Worm (Caenorhabditis elegans) whole organism, L1 larva: ENCODE results near the gene C54D10.10.

Experiments
- C16A3.4 ChIP-seq: fragments of 150-350 bp; optimal IDR thresholded peaks from 2 replicates; lab custom pipeline; 2014; ENCODE audit warnings: missing biosample characterization, missing genetic modification characterization
- C34B4.2 ChIP-seq: sonication (generic microtip); optimal IDR thresholded peaks from 2 replicates; lab custom pipeline; 2017; ENCODE audit warnings: mild to moderate bottlenecking, missing genetic modification characterization, missing compliant biosample characterization
- Y116A8C.19 ChIP-seq: sonication (generic microtip); optimal IDR thresholded peaks from 2 replicates; lab custom pipeline; 2016; ENCODE audit warnings: missing compliant biosample characterization, missing genetic modification characterization, borderline replicate concordance
- aly-2 ChIP-seq: fragments of 150-350 bp; optimal IDR thresholded peaks from 2 replicates; lab custom pipeline; 2014; ENCODE audit warnings: missing biosample characterization, missing genetic modification characterization
- ama-1 ChIP-seq: fragments of 150-350 bp; optimal IDR thresholded peaks from 2 replicates; lab custom pipeline; 2014
- ceh-8 ChIP-seq: fragments of 200-800 bp; sonication (Bioruptor generic); optimal IDR thresholded peaks from 2 replicates; lab custom pipeline; 2018; ENCODE audit warnings: mild to moderate bottlenecking, missing genetic modification characterization, moderate library complexity, missing compliant biosample characterization
- ceh-82 ChIP-seq, 3 experiments: fragments of 150-350 bp in 1 of 3; sonication (generic microtip) in 2 of 3; optimal IDR thresholded peaks; 2 replicates each; lab custom pipeline; 2014 to 2017; ENCODE audit warnings: missing biosample characterization in 3 of 3, missing genetic modification characterization in 3 of 3
- ces-1 ChIP-seq: fragments of 150-350 bp; optimal IDR thresholded peaks from 2 replicates; lab custom pipeline; 2014; ENCODE audit warnings: missing biosample characterization, missing genetic modification reagents, missing genetic modification characterization
- dpl-1 ChIP-seq, 3 experiments: fragments of 150-350 bp in 2 of 3; sonication (generic microtip) in 1 of 3; optimal IDR thresholded peaks; 2 replicates each; lab custom pipeline; 2014 to 2017; ENCODE audit warnings: missing biosample characterization in 3 of 3, missing genetic modification characterization in 3 of 3, missing genetic modification reagents in 3 of 3
- dsc-1 ChIP-seq: sonication (generic microtip); optimal IDR thresholded peaks from 2 replicates; lab custom pipeline; 2016; ENCODE audit warnings: mild to moderate bottlenecking, missing genetic modification characterization, missing compliant biosample characterization
- elt-2 ChIP-seq: sonication (generic microtip); optimal IDR thresholded peaks from 2 replicates; lab custom pipeline; 2016; ENCODE audit warnings: missing genetic modification characterization, mild to moderate bottlenecking, inconsistent platforms, missing compliant biosample characterization, missing genetic modification reagents
- grh-1 ChIP-seq: fragments of 200-800 bp; sonication (Bioruptor generic); IDR thresholded peaks from 2 replicates; pipeline ENCODE4 v1.3.6; 2022; ENCODE audit warnings: missing genetic modification reagents, missing genetic modification characterization, missing compliant biosample characterization
- hlh-17 ChIP-seq: fragments of 200-800 bp; sonication (Bioruptor generic); optimal IDR thresholded peaks from 2 replicates; lab custom pipeline; 2018; ENCODE audit warnings: missing genetic modification characterization, mild to moderate bottlenecking, missing compliant biosample characterization, moderate library complexity, borderline replicate concordance
- hlh-4 ChIP-seq: sonication (generic microtip); optimal IDR thresholded peaks from 2 replicates; lab custom pipeline; 2016; ENCODE audit warnings: mild to moderate bottlenecking, missing genetic modification characterization, missing compliant biosample characterization
- hpl-2 ChIP-seq: fragments of 150-350 bp; optimal IDR thresholded peaks from 2 replicates; lab custom pipeline; 2014; ENCODE audit warnings: missing biosample characterization, missing genetic modification reagents, missing genetic modification characterization
- irx-1 ChIP-seq: sonication (generic microtip); optimal IDR thresholded peaks from 2 replicates; lab custom pipeline; 2016; ENCODE audit warnings: missing genetic modification characterization, missing compliant biosample characterization
- isw-1 ChIP-seq: fragments of 200-800 bp; sonication (Bioruptor generic); IDR thresholded peaks from 2 replicates; pipeline ENCODE4 v1.3.6; 2022; ENCODE audit warnings: missing genetic modification characterization, missing compliant biosample characterization
- lin-13 ChIP-seq: fragments of 150-350 bp; optimal IDR thresholded peaks from 2 replicates; lab custom pipeline; 2014; ENCODE audit warnings: missing biosample characterization, missing genetic modification reagents, missing genetic modification characterization
- lin-15B ChIP-seq: fragments of 150-350 bp; sonication (generic microtip); optimal IDR thresholded peaks from 3 replicates; lab custom pipeline; 2014; ENCODE audit warnings: missing biosample characterization, missing genetic modification characterization
- lin-35 ChIP-seq, 2 experiments: fragments of 150-350 bp; optimal IDR thresholded peaks; 2 replicates each; lab custom pipeline; 2014; ENCODE audit warnings: missing biosample characterization in 2 of 2, missing genetic modification characterization in 2 of 2, missing genetic modification reagents in 2 of 2
- lin-39 ChIP-seq: fragments of 150-350 bp; optimal IDR thresholded peaks from 2 replicates; lab custom pipeline; 2014; ENCODE audit warnings: missing biosample characterization, missing genetic modification reagents, missing genetic modification characterization
- lir-3 ChIP-seq: sonication (generic microtip); optimal IDR thresholded peaks from 2 replicates; lab custom pipeline; 2016; ENCODE audit warnings: mild to moderate bottlenecking, missing genetic modification characterization, moderate library complexity, missing compliant biosample characterization; ENCODE audit not compliant: poor library complexity
- lsy-2 ChIP-seq, 2 experiments: fragments of 150-350 bp; optimal IDR thresholded peaks; 2 replicates each; lab custom pipeline; 2014; ENCODE audit warnings: missing biosample characterization in 2 of 2, missing genetic modification characterization in 2 of 2
- mep-1 ChIP-seq: fragments of 150-350 bp; optimal IDR thresholded peaks from 2 replicates; lab custom pipeline; 2014; ENCODE audit warnings: missing biosample characterization, missing genetic modification characterization
- nhr-19 ChIP-seq: fragments of 200-800 bp; sonication (Bioruptor generic); conservative IDR thresholded peaks from 2 replicates; pipeline ENCODE4 v1.3.6; 2022; ENCODE audit warnings: missing genetic modification characterization, missing compliant biosample characterization
- nhr-20 ChIP-seq: sonication (generic microtip); optimal IDR thresholded peaks from 2 replicates; lab custom pipeline; 2016; ENCODE audit warnings: mild to moderate bottlenecking, missing genetic modification characterization, missing compliant biosample characterization
- nhr-28 ChIP-seq: fragments of 150-350 bp; optimal IDR thresholded peaks from 2 replicates; lab custom pipeline; 2014; ENCODE audit warnings: missing biosample characterization, missing genetic modification characterization
- nhr-47 ChIP-seq: sonication (generic microtip); optimal IDR thresholded peaks from 2 replicates; lab custom pipeline; 2016; ENCODE audit warnings: mild to moderate bottlenecking, missing genetic modification characterization, moderate library complexity, missing compliant biosample characterization
- nhr-71 ChIP-seq: sonication (generic microtip); optimal IDR thresholded peaks from 2 replicates; lab custom pipeline; 2016; ENCODE audit warnings: mild to moderate bottlenecking, missing genetic modification characterization, moderate library complexity, missing compliant biosample characterization
- nhr-77 ChIP-seq: fragments of 150-350 bp; optimal IDR thresholded peaks from 2 replicates; lab custom pipeline; 2014; ENCODE audit warnings: missing biosample characterization, missing genetic modification characterization
- nhr-84 ChIP-seq: sonication (generic microtip); optimal IDR thresholded peaks from 2 replicates; lab custom pipeline; 2017; ENCODE audit warnings: missing biosample characterization, missing genetic modification characterization
- nhr-90 ChIP-seq: sonication (generic microtip); optimal IDR thresholded peaks from 2 replicates; lab custom pipeline; 2016; ENCODE audit warnings: mild to moderate bottlenecking, missing genetic modification characterization, missing compliant biosample characterization; ENCODE audit not compliant: poor library complexity
- pag-3 ChIP-seq: sonication (generic microtip); optimal IDR thresholded peaks from 2 replicates; lab custom pipeline; 2017; ENCODE audit warnings: missing genetic modification characterization, mild to moderate bottlenecking, missing compliant biosample characterization, antibody characterized with exemption, borderline replicate concordance; ENCODE audit not compliant: insufficient read depth
- pax-3 ChIP-seq: fragments of 200-800 bp; sonication (Bioruptor generic); optimal IDR thresholded peaks from 2 replicates; lab custom pipeline; 2018; ENCODE audit warnings: mild to moderate bottlenecking, missing genetic modification characterization, moderate library complexity, missing compliant biosample characterization
- rnt-1 ChIP-seq: sonication (generic microtip); optimal IDR thresholded peaks from 2 replicates; lab custom pipeline; 2016; ENCODE audit warnings: mild to moderate bottlenecking, missing genetic modification characterization, moderate library complexity, missing compliant biosample characterization
- skn-1 ChIP-seq: fragments of 150-350 bp; optimal IDR thresholded peaks from 2 replicates; lab custom pipeline; 2014; ENCODE audit warnings: missing biosample characterization, missing genetic modification characterization
- sptf-1 ChIP-seq: fragments of 150-350 bp; optimal IDR thresholded peaks from 2 replicates; lab custom pipeline; 2014; ENCODE audit warnings: missing biosample characterization, missing genetic modification characterization
- sup-37 ChIP-seq: fragments of 200-800 bp; sonication (Bioruptor generic); optimal IDR thresholded peaks from 2 replicates; lab custom pipeline; 2018; ENCODE audit warnings: mild to moderate bottlenecking, missing genetic modification characterization, missing compliant biosample characterization
- swsn-7 ChIP-seq: sonication (generic microtip); optimal IDR thresholded peaks from 2 replicates; lab custom pipeline; 2016; ENCODE audit warnings: missing genetic modification characterization, missing compliant biosample characterization
- tbx-2 ChIP-seq: sonication (generic microtip); optimal IDR thresholded peaks from 2 replicates; lab custom pipeline; 2016; ENCODE audit warnings: missing genetic modification characterization, missing compliant biosample characterization
- tlp-1 ChIP-seq: fragments of 150-350 bp; optimal IDR thresholded peaks from 2 replicates; lab custom pipeline; 2014; ENCODE audit warnings: missing biosample characterization, missing genetic modification characterization
- unc-130 ChIP-seq: fragments of 150-350 bp; optimal IDR thresholded peaks from 2 replicates; lab custom pipeline; 2017; ENCODE audit warnings: missing biosample characterization, missing genetic modification characterization, inconsistent platforms
- unc-30 ChIP-seq: sonication (generic microtip); optimal IDR thresholded peaks from 2 replicates; lab custom pipeline; 2017; ENCODE audit warnings: missing biosample characterization, missing genetic modification characterization
- unc-62 ChIP-seq: fragments of 150-350 bp; optimal IDR thresholded peaks from 2 replicates; lab custom pipeline; 2014; ENCODE audit warnings: missing biosample characterization, missing genetic modification reagents, missing genetic modification characterization
- zag-1 ChIP-seq: fragments of 150-350 bp; optimal IDR thresholded peaks from 2 replicates; lab custom pipeline; 2014; ENCODE audit warnings: missing biosample characterization, missing genetic modification characterization
- ztf-4 ChIP-seq: fragments of 150-350 bp; optimal IDR thresholded peaks from 2 replicates; lab custom pipeline; 2014; ENCODE audit warnings: missing biosample characterization, missing genetic modification characterization

Gene C54D10.10

DNA sequence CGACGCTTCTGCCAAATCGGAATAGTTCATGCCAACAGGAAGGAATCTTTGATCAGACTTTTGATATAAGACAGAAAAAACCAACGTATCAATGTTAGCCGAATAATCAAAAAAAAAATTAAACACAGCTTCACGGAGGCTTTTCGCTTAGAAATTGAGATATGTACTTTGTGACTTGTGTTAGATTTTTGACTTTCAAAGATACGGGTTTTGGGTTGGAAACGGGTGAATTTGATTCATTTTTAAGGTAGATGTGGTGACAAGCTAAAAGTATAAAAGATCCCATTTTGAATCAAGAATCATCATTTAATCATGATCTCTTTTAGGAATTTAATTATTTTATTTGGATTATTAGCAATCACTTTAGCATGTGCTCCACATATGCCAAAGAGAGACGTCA, 47.4 kb downstream of the C54D10.10 start, which contains the start of gene K01D12.8:
Gene K01D12.8 (plus strand): TSS at position 301 of the 400 bp plus-strand sequence.
- TF ChIP-seq nhr-28 (tag; lab: Kevin White, UChicago) (no peak), nhr-47 (tag; lab: Kevin White, UChicago) (no peak), lsy-2 (tag; optimal IDR thresholded peaks at IDR 0.05; lab: Kevin White, UChicago) (no peak), lin-13 (no peak), sptf-1 (tag; lab: Kevin White, UChicago) (no peak), lir-3 (no peak)

DNA sequence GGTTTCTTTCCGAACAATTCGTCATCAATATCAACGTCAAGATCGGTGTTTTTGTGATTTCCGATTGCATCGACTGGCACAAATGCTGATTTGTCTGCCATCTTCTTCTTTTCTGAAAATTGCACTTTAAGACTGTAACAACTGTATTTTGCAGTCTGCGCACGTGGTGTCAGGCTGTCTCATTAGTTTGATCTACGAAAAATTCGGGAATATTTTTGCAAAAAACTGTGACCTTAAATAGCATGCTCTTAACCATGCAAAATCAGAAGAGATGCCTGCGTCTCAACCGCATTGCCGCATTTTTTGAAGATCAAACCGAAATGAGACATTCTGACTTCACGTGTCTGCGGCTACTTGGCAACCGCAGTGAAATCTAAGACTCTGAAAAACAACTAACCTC, 48.4 kb downstream of the C54D10.10 start, which contains the start of gene K01D12.7:
Gene K01D12.7 (minus strand): TSS at position 101 of the 400 bp plus-strand sequence.
- TF ChIP-seq hlh-17 (GFP tag; lab: Kevin White, UChicago) (no peak), ceh-8 (GFP tag; lab: Kevin White, UChicago) (no peak), Y116A8C.19 (tag; lab: Kevin White, UChicago) (no peak), swsn-7 (tag; lab: Kevin White, UChicago) (no peak), hlh-4 (tag; lab: Kevin White, UChicago) (no peak), mep-1 (tag; lab: Kevin White, UChicago) (no peak), elt-2 (tag; lab: Kevin White, UChicago) (no peak)

DNA sequence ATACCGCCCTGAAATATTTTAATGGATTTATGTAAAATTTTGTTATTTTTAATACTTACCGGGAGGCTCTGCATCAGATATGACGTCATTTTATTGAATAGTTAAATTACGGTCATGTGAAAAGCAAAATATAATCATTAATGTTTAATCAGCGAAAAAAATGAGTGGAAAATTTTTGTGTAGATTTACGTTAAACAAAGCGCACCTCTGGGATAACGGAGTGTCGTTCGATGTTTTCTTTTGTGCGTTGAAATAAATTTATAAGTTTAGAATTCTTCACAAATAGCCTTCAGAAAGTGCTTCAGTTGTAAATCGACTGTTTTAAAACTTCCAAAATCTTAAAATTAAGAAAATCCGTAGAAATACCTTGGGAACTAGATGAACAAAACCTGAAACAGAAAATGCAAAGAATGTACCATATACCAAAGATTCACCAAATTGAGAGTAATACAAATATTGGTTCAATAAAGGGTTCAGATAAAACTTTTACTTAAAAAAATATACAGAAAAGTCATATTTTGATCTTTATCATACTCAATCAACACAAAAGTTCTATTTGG, 49.0 kb downstream of the C54D10.10 start, which contains the start of the genes K01D12.20 and miga-1:
Gene K01D12.20 (minus strand): TSS at position 138 of the 560 bp plus-strand sequence.
Gene miga-1 (minus strand): TSS at position 183 of the 560 bp plus-strand sequence.
- peak; percentile 49 for TF ChIP-seq nhr-90 (tag; lab: Kevin White, UChicago)
- no peak for TF ChIP-seq irx-1 (tag; lab: Kevin White, UChicago)
- no peak for TF ChIP-seq tlp-1 (tag; lab: Kevin White, UChicago)
- TF ChIP-seq ztf-4 (tag; lab: Kevin White, UChicago) = no peak
- no peak for TF ChIP-seq lin-39 (tag; lab: Kevin White, UChicago)
- no peak for TF ChIP-seq unc-30 (tag; lab: Kevin White, UChicago)
- TF ChIP-seq unc-130 (tag; lab: Kevin White, UChicago) = no peak
- TF ChIP-seq mep-1 (tag; lab: Kevin White, UChicago) = peak; percentile 59
- no peak for TF ChIP-seq nhr-77 (tag; lab: Kevin White, UChicago)
- peak; percentile 55 to 62 for TF ChIP-seq lsy-2 (tag; optimal IDR thresholded peaks at IDR 0.05; lab: Kevin White, UChicago)
- no peak for TF ChIP-seq lir-3
- peak; percentile 31 for TF ChIP-seq tbx-2 (tag; lab: Kevin White, UChicago)
- TF ChIP-seq nhr-20 (tag; lab: Kevin White, UChicago) = peak; percentile 46
- TF ChIP-seq nhr-71 (tag; lab: Kevin White, UChicago) = peak; percentile 42
- TF ChIP-seq lin-15B (tag; lab: Kevin White, UChicago) = peak; percentile 28
- no peak for TF ChIP-seq C34B4.2 (tag; lab: Kevin White, UChicago)
- TF ChIP-seq hlh-4 (tag; lab: Kevin White, UChicago) = no peak
- TF ChIP-seq sup-37 = no peak
- no peak for TF ChIP-seq ama-1
- no peak for TF ChIP-seq rnt-1 (tag; lab: Kevin White, UChicago)
- TF ChIP-seq nhr-19 = peak; percentile 22; the same call in 1 of the 2 replicates
- TF ChIP-seq skn-1 = peak; percentile 22
- TF ChIP-seq ceh-82 (tag; optimal IDR thresholded peaks at IDR 0.05; lab: Kevin White, UChicago) = peak in 2 of 3 experiments; percentile 8 to 11
- TF ChIP-seq elt-2 (tag; lab: Kevin White, UChicago) = peak; percentile 34
- TF ChIP-seq dsc-1 (tag; lab: Kevin White, UChicago) = peak; percentile 42
- no peak for TF ChIP-seq zag-1 (tag; lab: Kevin White, UChicago)
- TF ChIP-seq unc-62 (GFP tag; lab: Kevin White, UChicago) = no peak
- no peak for TF ChIP-seq grh-1 (GFP tag; lab: Robert Waterston, UW)
- TF ChIP-seq pax-3 (tag; lab: Kevin White, UChicago) = no peak
- no peak for TF ChIP-seq pag-3 (tag; lab: Kevin White, UChicago)
- TF ChIP-seq hpl-2 = no peak
- TF ChIP-seq sptf-1 (tag; lab: Kevin White, UChicago) = no peak
- TF ChIP-seq nhr-84 (tag; lab: Kevin White, UChicago) = no peak
- TF ChIP-seq C16A3.4 (tag; lab: Kevin White, UChicago) = peak; percentile 56
- TF ChIP-seq lin-35 (GFP tag; optimal IDR thresholded peaks at IDR 0.05; lab: Kevin White, UChicago) = peak; percentile 26 to 63
- peak; percentile 56 for TF ChIP-seq nhr-47 (tag; lab: Kevin White, UChicago)
- peak; percentile 43 for TF ChIP-seq swsn-7 (tag; lab: Kevin White, UChicago)
- no peak for TF ChIP-seq aly-2 (tag; lab: Kevin White, UChicago)
- TF ChIP-seq dpl-1 (GFP tag; optimal IDR thresholded peaks at IDR 0.05; lab: Kevin White, UChicago) = peak; percentile 37 to 55 (median 46)
- no peak for TF ChIP-seq isw-1 (GFP tag; lab: Robert Waterston, UW)
- TF ChIP-seq ces-1 (GFP tag; lab: Kevin White, UChicago) = no peak
